Fruit fly (Drosophila melanogaster): ENCODE data around the gene CG18088.

dm6 chr2L:8989037-8989591, 21.8 kb downstream of the CG18088 start, which contains the start of gene rost:
- TF ChIP-seq lilli (GFP tag; optimal IDR thresholded peaks at IDR 0.05) (no peak), Dek (tag; optimal IDR thresholded peaks at IDR 0.05) (no peak), sens (GFP tag) (no peak), psq (GFP tag; optimal IDR thresholded peaks at IDR 0.05) (no peak), knrl (GFP tag; IDR thresholded peaks at IDR 0.05; ENCODE audit: partially characterized antibody) (no peak), HmgD (GFP tag; optimal IDR thresholded peaks at IDR 0.05) (no peak), caup (GFP tag; optimal IDR thresholded peaks at IDR 0.05; ENCODE audit: severe bottlenecking) (no peak), cg (GFP tag; optimal IDR thresholded peaks at IDR 0.05) (peak; percentile 22), dpn (GFP tag; optimal IDR thresholded peaks at IDR 0.05) (no peak), crp (GFP tag; optimal IDR thresholded peaks at IDR 0.05) (no peak)

Data from whole organism, embryonic.